Worm (Caenorhabditis elegans) whole organism, L1 larva: ENCODE data around the gene swd-2.2.

Source experiments
- C04F5.9 ChIP-seq: sonication (generic microtip); optimal IDR thresholded peaks from 2 replicates; lab custom pipeline; 2016; ENCODE audit warnings: missing genetic modification characterization, missing compliant biosample characterization
- F16B12.6 ChIP-seq: fragments of 150-350 bp; optimal IDR thresholded peaks from 2 replicates; lab custom pipeline; 2014; ENCODE audit warnings: missing biosample characterization, missing genetic modification characterization
- alr-1 ChIP-seq: fragments of 200-800 bp; sonication (Bioruptor generic); optimal IDR thresholded peaks from 2 replicates; lab custom pipeline; 2018; ENCODE audit warnings: borderline replicate concordance, mild to moderate bottlenecking, missing genetic modification characterization, missing compliant biosample characterization
- aly-2 ChIP-seq: fragments of 150-350 bp; optimal IDR thresholded peaks from 2 replicates; lab custom pipeline; 2014; ENCODE audit warnings: missing biosample characterization, missing genetic modification characterization
- ama-1 ChIP-seq: fragments of 150-350 bp; optimal IDR thresholded peaks from 2 replicates; lab custom pipeline; 2014
- ceh-63 ChIP-seq: fragments of 200-800 bp; sonication (Bioruptor generic); optimal IDR thresholded peaks from 2 replicates; lab custom pipeline; 2018; ENCODE audit warnings: mild to moderate bottlenecking, missing genetic modification characterization, missing compliant biosample characterization
- ceh-8 ChIP-seq: fragments of 200-800 bp; sonication (Bioruptor generic); optimal IDR thresholded peaks from 2 replicates; lab custom pipeline; 2018; ENCODE audit warnings: mild to moderate bottlenecking, missing genetic modification characterization, moderate library complexity, missing compliant biosample characterization
- ceh-82 ChIP-seq, 3 experiments: fragments of 150-350 bp in 1 of 3; sonication (generic microtip) in 2 of 3; optimal IDR thresholded peaks; 2 replicates each; lab custom pipeline; 2014 to 2017; ENCODE audit warnings: missing biosample characterization in 3 of 3, missing genetic modification characterization in 3 of 3
- ceh-90 ChIP-seq: sonication (generic microtip); optimal IDR thresholded peaks from 2 replicates; lab custom pipeline; 2016; ENCODE audit warnings: missing genetic modification characterization, missing compliant biosample characterization
- ces-1 ChIP-seq: fragments of 150-350 bp; optimal IDR thresholded peaks from 2 replicates; lab custom pipeline; 2014; ENCODE audit warnings: missing biosample characterization, missing genetic modification reagents, missing genetic modification characterization
- dpl-1 ChIP-seq, 3 experiments: fragments of 150-350 bp in 2 of 3; sonication (generic microtip) in 1 of 3; optimal IDR thresholded peaks; 2 replicates each; lab custom pipeline; 2014 to 2017; ENCODE audit warnings: missing biosample characterization in 3 of 3, missing genetic modification characterization in 3 of 3, missing genetic modification reagents in 3 of 3
- ets-5 ChIP-seq: fragments of 200-800 bp; sonication (Bioruptor generic); IDR thresholded peaks from 2 replicates; pipeline ENCODE4 v1.3.6; 2022; ENCODE audit warnings: missing genetic modification characterization, missing compliant biosample characterization
- fkh-8 ChIP-seq: sonication (generic microtip); optimal IDR thresholded peaks from 2 replicates; lab custom pipeline; 2016; ENCODE audit warnings: mild to moderate bottlenecking, missing genetic modification characterization, missing compliant biosample characterization
- fos-1 ChIP-seq: fragments of 150-350 bp; optimal IDR thresholded peaks from 2 replicates; lab custom pipeline; 2014; ENCODE audit warnings: missing biosample characterization, missing genetic modification characterization
- hlh-17 ChIP-seq: fragments of 200-800 bp; sonication (Bioruptor generic); optimal IDR thresholded peaks from 2 replicates; lab custom pipeline; 2018; ENCODE audit warnings: missing genetic modification characterization, mild to moderate bottlenecking, missing compliant biosample characterization, moderate library complexity, borderline replicate concordance
- hpl-2 ChIP-seq: fragments of 150-350 bp; optimal IDR thresholded peaks from 2 replicates; lab custom pipeline; 2014; ENCODE audit warnings: missing biosample characterization, missing genetic modification reagents, missing genetic modification characterization
- lin-13 ChIP-seq: fragments of 150-350 bp; optimal IDR thresholded peaks from 2 replicates; lab custom pipeline; 2014; ENCODE audit warnings: missing biosample characterization, missing genetic modification reagents, missing genetic modification characterization
- lin-15B ChIP-seq: fragments of 150-350 bp; sonication (generic microtip); optimal IDR thresholded peaks from 3 replicates; lab custom pipeline; 2014; ENCODE audit warnings: missing biosample characterization, missing genetic modification characterization
- lin-39 ChIP-seq: fragments of 150-350 bp; optimal IDR thresholded peaks from 2 replicates; lab custom pipeline; 2014; ENCODE audit warnings: missing biosample characterization, missing genetic modification reagents, missing genetic modification characterization
- mab-9 ChIP-seq: fragments of 200-800 bp; sonication (Bioruptor generic); IDR thresholded peaks from 2 replicates; pipeline ENCODE4 v1.3.6; 2022; ENCODE audit warnings: missing genetic modification reagents, missing genetic modification characterization, missing compliant biosample characterization
- mdl-1 ChIP-seq, 2 experiments: fragments of 150-350 bp; optimal IDR thresholded peaks; 2 replicates each; lab custom pipeline; 2014 to 2017; ENCODE audit warnings: missing biosample characterization in 2 of 2, missing genetic modification characterization in 2 of 2, inconsistent platforms in 1 of 2
- mef-2 ChIP-seq: fragments of 150-350 bp; optimal IDR thresholded peaks from 2 replicates; lab custom pipeline; 2014; ENCODE audit warnings: missing biosample characterization, missing genetic modification characterization
- mep-1 ChIP-seq: fragments of 150-350 bp; optimal IDR thresholded peaks from 2 replicates; lab custom pipeline; 2014; ENCODE audit warnings: missing biosample characterization, missing genetic modification characterization
- nhr-19 ChIP-seq: fragments of 200-800 bp; sonication (Bioruptor generic); conservative IDR thresholded peaks from 2 replicates; pipeline ENCODE4 v1.3.6; 2022; ENCODE audit warnings: missing genetic modification characterization, missing compliant biosample characterization
- nhr-28 ChIP-seq: fragments of 150-350 bp; optimal IDR thresholded peaks from 2 replicates; lab custom pipeline; 2014; ENCODE audit warnings: missing biosample characterization, missing genetic modification characterization
- nhr-71 ChIP-seq: sonication (generic microtip); optimal IDR thresholded peaks from 2 replicates; lab custom pipeline; 2016; ENCODE audit warnings: mild to moderate bottlenecking, missing genetic modification characterization, moderate library complexity, missing compliant biosample characterization
- nhr-77 ChIP-seq: fragments of 150-350 bp; optimal IDR thresholded peaks from 2 replicates; lab custom pipeline; 2014; ENCODE audit warnings: missing biosample characterization, missing genetic modification characterization
- pag-3 ChIP-seq: sonication (generic microtip); optimal IDR thresholded peaks from 2 replicates; lab custom pipeline; 2017; ENCODE audit warnings: missing genetic modification characterization, mild to moderate bottlenecking, missing compliant biosample characterization, antibody characterized with exemption, borderline replicate concordance; ENCODE audit not compliant: insufficient read depth
- pax-3 ChIP-seq: fragments of 200-800 bp; sonication (Bioruptor generic); optimal IDR thresholded peaks from 2 replicates; lab custom pipeline; 2018; ENCODE audit warnings: mild to moderate bottlenecking, missing genetic modification characterization, moderate library complexity, missing compliant biosample characterization
- pqm-1 ChIP-seq: sonication (generic microtip); optimal IDR thresholded peaks from 3 replicates; lab custom pipeline; 2017; ENCODE audit warnings: missing biosample characterization, missing genetic modification characterization
- rnt-1 ChIP-seq: sonication (generic microtip); optimal IDR thresholded peaks from 2 replicates; lab custom pipeline; 2016; ENCODE audit warnings: mild to moderate bottlenecking, missing genetic modification characterization, moderate library complexity, missing compliant biosample characterization
- skn-1 ChIP-seq: fragments of 150-350 bp; optimal IDR thresholded peaks from 2 replicates; lab custom pipeline; 2014; ENCODE audit warnings: missing biosample characterization, missing genetic modification characterization
- sox-4 ChIP-seq: sonication (generic microtip); optimal IDR thresholded peaks from 2 replicates; lab custom pipeline; 2016; ENCODE audit warnings: missing genetic modification characterization, missing compliant biosample characterization
- swsn-7 ChIP-seq: sonication (generic microtip); optimal IDR thresholded peaks from 2 replicates; lab custom pipeline; 2016; ENCODE audit warnings: missing genetic modification characterization, missing compliant biosample characterization
- vab-15 ChIP-seq: sonication (generic microtip); optimal IDR thresholded peaks from 2 replicates; lab custom pipeline; 2017; ENCODE audit warnings: missing genotype, mild to moderate bottlenecking, missing genetic modification characterization, missing compliant biosample characterization
- zag-1 ChIP-seq: fragments of 150-350 bp; optimal IDR thresholded peaks from 2 replicates; lab custom pipeline; 2014; ENCODE audit warnings: missing biosample characterization, missing genetic modification characterization
- ztf-4 ChIP-seq: fragments of 150-350 bp; optimal IDR thresholded peaks from 2 replicates; lab custom pipeline; 2014; ENCODE audit warnings: missing biosample characterization, missing genetic modification characterization

Gene swd-2.2

DNA sequence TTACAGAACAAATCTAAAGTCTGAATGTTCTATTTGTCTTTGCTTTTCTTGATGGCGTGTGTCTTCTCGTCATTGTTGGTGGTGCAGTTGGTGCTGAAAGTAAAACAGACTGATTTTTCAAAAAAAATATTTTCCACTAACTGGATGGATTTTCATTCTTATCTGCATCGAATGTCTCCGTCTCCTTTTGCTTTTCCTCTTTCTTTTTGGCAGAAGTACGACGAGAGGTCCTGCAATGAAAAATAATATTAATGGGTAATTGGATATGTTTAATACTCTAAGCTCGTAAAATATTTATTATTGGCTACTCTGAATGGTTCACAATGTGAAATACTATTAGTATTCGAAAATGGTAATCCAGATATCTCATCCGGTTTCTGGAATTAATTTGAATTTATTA, 14.1 kb upstream of the swd-2.2 start, which contains the start of gene del-7:
Gene del-7 (plus strand): TSS at position 301 of the 400 bp plus-strand sequence.
- TF ChIP-seq mab-9 (GFP tag; lab: Robert Waterston, UW) (no peak), sox-4 (no peak), ceh-82 (tag; optimal IDR thresholded peaks at IDR 0.05; lab: Kevin White, UChicago) (no peak), nhr-71 (tag; lab: Kevin White, UChicago) (no peak), mdl-1 (tag; optimal IDR thresholded peaks at IDR 0.05; lab: Kevin White, UChicago) (no peak), nhr-28 (no peak), ceh-8 (GFP tag; lab: Kevin White, UChicago) (no peak), hlh-17 (GFP tag; lab: Kevin White, UChicago) (no peak), lin-39 (tag; lab: Kevin White, UChicago) (no peak), vab-15 (tag; lab: Kevin White, UChicago) (no peak), dpl-1 (GFP tag; optimal IDR thresholded peaks at IDR 0.05; lab: Kevin White, UChicago) (no peak), pag-3 (tag; lab: Kevin White, UChicago) (no peak), fos-1 (tag; lab: Kevin White, UChicago) (no peak), ceh-90 (tag; lab: Kevin White, UChicago) (no peak)

DNA sequence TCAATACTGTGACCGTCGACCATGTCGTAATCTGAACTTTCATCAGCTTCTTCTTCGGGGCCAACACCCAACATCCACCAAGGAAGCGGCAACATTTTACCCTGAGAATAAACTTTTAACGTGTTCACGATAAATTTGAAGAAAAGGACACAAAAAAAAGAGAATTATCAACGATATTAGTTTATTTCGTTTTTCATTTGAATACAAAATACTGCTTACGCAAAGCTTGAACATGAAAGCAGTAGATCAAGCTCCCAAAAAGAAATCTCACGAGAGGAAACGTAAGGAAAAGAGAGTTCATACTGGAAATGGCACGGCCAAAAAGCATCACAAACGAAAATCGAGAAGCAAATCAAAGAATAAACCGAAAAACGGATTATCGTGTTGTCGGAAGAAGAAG, 10.5 kb upstream of the swd-2.2 start, which contains the start of the genes C46A5.6 and C46A5.1:
Gene C46A5.6 (minus strand): TSS at position 101 of the 400 bp plus-strand sequence.
Gene C46A5.1 (plus strand): TSS at position 184 of the 400 bp plus-strand sequence.
- no peak for TF ChIP-seq alr-1 (tag; lab: Kevin White, UChicago)
- no peak for TF ChIP-seq swsn-7 (tag; lab: Kevin White, UChicago)
- no peak for TF ChIP-seq F16B12.6 (tag; lab: Kevin White, UChicago)
- no peak for TF ChIP-seq zag-1 (tag; lab: Kevin White, UChicago)
- TF ChIP-seq, all 84 proteins: peak for 0

DNA sequence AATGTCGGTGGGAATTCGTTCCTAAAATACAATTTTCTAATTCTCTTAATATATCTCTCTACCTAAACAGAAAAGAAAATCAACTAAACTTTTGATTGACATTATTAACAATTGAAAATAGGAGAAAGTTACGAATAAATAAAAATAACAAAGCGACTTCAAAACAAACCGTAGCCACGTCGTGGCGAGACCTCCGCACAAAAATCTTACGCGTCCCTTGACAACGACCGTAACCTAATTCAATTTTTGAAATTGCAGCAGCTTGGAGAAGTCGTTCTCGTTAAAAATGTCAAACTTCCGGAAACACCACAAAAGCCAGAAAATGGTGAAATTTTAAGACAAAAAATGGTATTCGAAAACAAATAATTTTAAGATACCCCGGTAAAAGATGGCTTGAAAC, 9.9 kb upstream of the swd-2.2 start:
- TF ChIP-seq nhr-19 (GFP tag; lab: Robert Waterston, UW) (no peak), lin-39 (tag; lab: Kevin White, UChicago) (no peak), ama-1 (no peak), rnt-1 (no peak), lin-15B (tag; lab: Kevin White, UChicago) (no peak)
- TF ChIP-seq, all 84 proteins: peak for 0

DNA sequence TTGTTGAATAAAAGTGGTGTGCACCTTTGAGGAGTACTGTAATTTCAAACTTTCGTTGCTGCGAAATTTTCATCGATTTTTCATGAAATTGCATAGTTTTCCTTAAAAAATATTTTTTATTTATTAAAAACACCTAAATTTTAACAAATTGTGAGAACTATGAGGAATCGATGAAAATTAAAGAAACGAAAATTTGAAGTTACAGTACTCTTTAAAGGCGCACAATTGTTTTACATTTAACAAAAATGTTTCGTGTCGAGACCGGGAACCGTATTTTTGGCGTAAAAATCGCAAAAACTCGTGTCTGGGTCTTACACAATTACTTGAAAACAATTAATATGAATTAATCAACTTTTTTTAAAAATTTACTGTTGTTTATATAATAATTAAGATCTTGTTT, 4.0 kb upstream of the swd-2.2 start, which contains the start of gene rdl-1:
Gene rdl-1 (minus strand): TSS at position 101 of the 400 bp plus-strand sequence.
- TF ChIP-seq fkh-8 (tag; lab: Kevin White, UChicago) = no peak
- no peak for TF ChIP-seq ceh-8 (GFP tag; lab: Kevin White, UChicago)

DNA sequence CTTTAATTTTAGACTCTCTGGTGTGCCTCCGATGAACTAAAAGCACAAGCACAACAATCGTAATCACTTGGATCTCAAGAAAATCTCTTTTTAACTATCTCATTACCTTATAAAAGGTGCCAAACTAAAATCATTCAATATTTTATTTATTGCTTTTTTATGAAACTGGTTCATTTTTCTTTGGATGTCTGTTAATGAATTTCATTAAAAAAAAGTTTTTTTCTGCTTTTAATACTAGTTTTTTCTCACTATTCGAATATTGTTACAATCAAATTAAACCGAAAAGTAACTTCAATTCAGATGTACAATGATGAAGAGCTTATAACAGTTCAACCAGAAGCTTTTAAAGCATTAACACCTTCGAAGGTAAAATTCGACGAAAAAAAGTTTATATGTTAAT, 1.5 kb downstream of the swd-2.2 start, which contains the start of gene swd-2.1:
Gene swd-2.1 (plus strand): TSS at position 301 of the 400 bp plus-strand sequence.
- no peak for TF ChIP-seq nhr-77 (tag; lab: Kevin White, UChicago)
- TF ChIP-seq ceh-90 (tag; lab: Kevin White, UChicago) = no peak
- no peak for TF ChIP-seq ces-1 (GFP tag; lab: Kevin White, UChicago)
- TF ChIP-seq hpl-2 (GFP tag; lab: Kevin White, UChicago) = no peak
- no peak for TF ChIP-seq aly-2 (tag; lab: Kevin White, UChicago)
- no peak for TF ChIP-seq mdl-1 (tag; optimal IDR thresholded peaks at IDR 0.05; lab: Kevin White, UChicago)
- no peak for TF ChIP-seq rnt-1
- no peak for TF ChIP-seq lin-13 (GFP tag; lab: Kevin White, UChicago)
- no peak for TF ChIP-seq sox-4
- no peak for TF ChIP-seq ztf-4 (tag; lab: Kevin White, UChicago)
- no peak for TF ChIP-seq mef-2 (tag; lab: Kevin White, UChicago)
- no peak for TF ChIP-seq C04F5.9
- TF ChIP-seq mep-1 (tag; lab: Kevin White, UChicago) = no peak
- TF ChIP-seq skn-1 (tag; lab: Kevin White, UChicago) = no peak
- TF ChIP-seq pqm-1 (tag; lab: Kevin White, UChicago) = no peak
- TF ChIP-seq hlh-17 (GFP tag; lab: Kevin White, UChicago) = no peak
- no peak for TF ChIP-seq nhr-28
- no peak for TF ChIP-seq ceh-63 (GFP tag; lab: Kevin White, UChicago)
- no peak for TF ChIP-seq ets-5 (GFP tag; lab: Robert Waterston, UW)
- TF ChIP-seq pax-3 (tag; lab: Kevin White, UChicago) = no peak
